Worm (Caenorhabditis elegans): ENCODE data around the gene pals-29.

The pals-29 gene

ce11 chrIV:14525272-14526162, 16.9 kb downstream of the pals-29 start:
- TF ChIP-seq snpc-4 (GFP tag; optimal IDR thresholded peaks at IDR 0.05): peak; percentile 91
- TF ChIP-seq snpc-4 (tag; optimal IDR thresholded peaks at IDR 0.05): peak; percentile 93 to 99 (median 94)
- peak; percentile 16 for TF ChIP-seq snpc-3.4 (tag; optimal IDR thresholded peaks at IDR 0.05)
- peak; percentile 33 for TF ChIP-seq xnd-1 (tag; optimal IDR thresholded peaks at IDR 0.05)
- TF ChIP-seq nfyb-1 (GFP tag; IDR thresholded peaks at IDR 0.05): peak; percentile 77
- peak; percentile 26 for TF ChIP-seq lin-54 (GFP tag; optimal IDR thresholded peaks at IDR 0.05)
- TF ChIP-seq F39B2.1 (GFP tag; IDR thresholded peaks at IDR 0.05): 0 out of 2 replicates have a peak, but pooled peaks have one; percentile 10
- peak; percentile 44 for TF ChIP-seq lsl-1 (GFP tag; optimal IDR thresholded peaks at IDR 0.05)
- peak; percentile 73; the same call in 1 of the 2 replicates for TF ChIP-seq C17E4.6 (GFP tag; IDR thresholded peaks at IDR 0.05)
- TF ChIP-seq attf-6 (GFP tag; IDR thresholded peaks at IDR 0.05): peak; percentile 100
- peak; percentile 81 for TF ChIP-seq snpc-1.1 (tag; optimal IDR thresholded peaks at IDR 0.05; ENCODE audit: insufficient read depth)
- peak; percentile 72 for TF ChIP-seq Y56A3A.18 (GFP tag; IDR thresholded peaks at IDR 0.05)
- TF ChIP-seq pbrm-1 (GFP tag; IDR thresholded peaks at IDR 0.05): peak; percentile 99
- TF ChIP-seq hsf-1 (GFP tag; IDR thresholded peaks at IDR 0.05): peak; percentile 80
- TF ChIP-seq B0336.3 (GFP tag; IDR thresholded peaks at IDR 0.05): peak; percentile 52; the same call in 1 of the 2 replicates
- TF ChIP-seq F49E8.2 (tag; optimal IDR thresholded peaks at IDR 0.05; ENCODE audit: insufficient read depth): peak; percentile 18
- peak; percentile 45; the same call in 1 of the 2 replicates for TF ChIP-seq egrh-3 (GFP tag; IDR thresholded peaks at IDR 0.05)
- TF ChIP-seq lir-1 (GFP tag; conservative IDR thresholded peaks at IDR 0.05): 0 out of 2 replicates have a peak, but pooled peaks have one; percentile 13
- TF ChIP-seq cebp-2 (GFP tag; IDR thresholded peaks at IDR 0.05): peak; percentile 91; the same call in 1 of the 2 replicates
- peak; percentile 62; the same call in 1 of the 2 replicates for TF ChIP-seq ceh-91 (GFP tag; IDR thresholded peaks at IDR 0.05)
- TF ChIP-seq B0019.2 (GFP tag; conservative IDR thresholded peaks at IDR 0.05): peak; percentile 39; the same call in 1 of the 2 replicates
- TF ChIP-seq ztf-28 (GFP tag; IDR thresholded peaks at IDR 0.05): peak; percentile 82; the same call in 1 of the 2 replicates
- peak; percentile 75; the same call in 1 of the 2 replicates for TF ChIP-seq madf-3 (GFP tag; IDR thresholded peaks at IDR 0.05)
- TF ChIP-seq attf-3 (GFP tag; conservative IDR thresholded peaks at IDR 0.05): peak; percentile 48; the same call in 1 of the 2 replicates
- peak; percentile 78 for TF ChIP-seq ekl-4 (GFP tag; IDR thresholded peaks at IDR 0.05)
- peak; percentile 97 for TF ChIP-seq D2030.7 (GFP tag; IDR thresholded peaks at IDR 0.05)
- TF ChIP-seq hmg-1.2 (GFP tag; IDR thresholded peaks at IDR 0.05): peak; percentile 84
- TF ChIP-seq snpc-1.3 (tag; optimal IDR thresholded peaks at IDR 0.05; ENCODE audit: insufficient read depth): peak; percentile 8
- TF ChIP-seq tbp1 (GFP tag; optimal IDR thresholded peaks at IDR 0.05): peak; percentile 68
- TF ChIP-seq ceh-100 (GFP tag; IDR thresholded peaks at IDR 0.05): peak; percentile 87
- peak; percentile 43; the same call in 1 of the 2 replicates for TF ChIP-seq Y53F4B.3 (GFP tag; IDR thresholded peaks at IDR 0.05)
- peak; percentile 66 for TF ChIP-seq mcd-1 (GFP tag; IDR thresholded peaks at IDR 0.05)
- peak; percentile 56; the same call in 1 of the 2 replicates for TF ChIP-seq hmg-20 (GFP tag; IDR thresholded peaks at IDR 0.05)
- TF ChIP-seq F33H1.4 (GFP tag; IDR thresholded peaks at IDR 0.05): peak; percentile 63
- TF ChIP-seq dox-1 (GFP tag; IDR thresholded peaks at IDR 0.05): peak; percentile 86
- TF ChIP-seq nfya-2 (GFP tag; IDR thresholded peaks at IDR 0.05): 0 out of 2 replicates have a peak, but pooled peaks have one; percentile 55
- peak; percentile 88 for TF ChIP-seq madf-6 (GFP tag; IDR thresholded peaks at IDR 0.05)
- TF ChIP-seq rcor-1 (GFP tag; IDR thresholded peaks at IDR 0.05): peak; percentile 88
- 0 out of 2 replicates have a peak, but pooled peaks have one; percentile 25 for TF ChIP-seq ztf-25 (GFP tag; IDR thresholded peaks at IDR 0.05)
- peak; percentile 57 for TF ChIP-seq madf-8 (GFP tag; conservative IDR thresholded peaks at IDR 0.05)
- peak; percentile 86 for TF ChIP-seq Y53G8AR.9 (GFP tag; conservative IDR thresholded peaks at IDR 0.05)

Measured in whole organism, young adult.